Fruit fly (Drosophila melanogaster) whole organism, embryonic: Measurements from ENCODE around the gene Surf1.

Experiments
- B-H1 ChIP-seq: fragments of 200-800 bp; sonication (Bioruptor generic); IDR thresholded peaks from 3 replicates; pipeline ENCODE4 v1.3.6; 2022; ENCODE audit warnings: missing biosample characterization, missing genetic modification characterization
- CG10654 ChIP-seq: fragments of 200-800 bp; sonication (Bioruptor generic); optimal IDR thresholded peaks from 2 replicates; lab custom pipeline; 2016; ENCODE audit warnings: missing biosample characterization, missing genetic modification characterization
- CG11398 ChIP-seq: fragments of 200-800 bp; sonication (Bioruptor generic); optimal IDR thresholded peaks from 2 replicates; lab custom pipeline; 2016; ENCODE audit warnings: missing biosample characterization, missing genetic modification characterization
- CG11504 ChIP-seq: fragments of 200-800 bp; sonication (Bioruptor generic); optimal IDR thresholded peaks from 3 replicates; lab custom pipeline; 2019; ENCODE audit warnings: missing biosample characterization, mild to moderate bottlenecking, missing genetic modification characterization, moderate library complexity
- CG12299 ChIP-seq: fragments of 200-800 bp; sonication (Bioruptor generic); optimal IDR thresholded peaks from 2 replicates; lab custom pipeline; 2018; ENCODE audit warnings: missing biosample characterization, mild to moderate bottlenecking, missing genetic modification characterization
- CG13424 ChIP-seq: fragments of 200-800 bp; sonication (Bioruptor generic); optimal IDR thresholded peaks from 2 replicates; lab custom pipeline; 2019; ENCODE audit warnings: missing biosample characterization, mild to moderate bottlenecking, missing genetic modification characterization, moderate library complexity
- CG30403 ChIP-seq: fragments of 200-800 bp; sonication (Bioruptor generic); optimal IDR thresholded peaks from 3 replicates; lab custom pipeline; 2016; ENCODE audit warnings: missing biosample characterization, missing genetic modification characterization
- CG34224 ChIP-seq: fragments of 200-800 bp; sonication (Bioruptor generic); IDR thresholded peaks from 3 replicates; pipeline ENCODE4 v1.3.6; 2022; ENCODE audit warnings: missing biosample characterization, missing genetic modification characterization; ENCODE audit not compliant: partially characterized antibody
- CG34376 ChIP-seq: fragments of 200-800 bp; sonication (Bioruptor generic); optimal IDR thresholded peaks from 2 replicates; lab custom pipeline; 2018; ENCODE audit warnings: missing biosample characterization, mild to moderate bottlenecking, missing genetic modification characterization
- CG4424 ChIP-seq: fragments of 200-800 bp; sonication (Bioruptor generic); optimal IDR thresholded peaks from 3 replicates; lab custom pipeline; 2016; ENCODE audit warnings: missing biosample characterization, missing genetic modification characterization
- CG6791 ChIP-seq: fragments of 200-800 bp; sonication (Bioruptor generic); IDR thresholded peaks from 3 replicates; pipeline ENCODE4 v1.3.6; 2022; ENCODE audit warnings: missing biosample characterization, missing genetic modification characterization; ENCODE audit not compliant: partially characterized antibody
- CG8290 ChIP-seq, 3 experiments: fragments of 200-800 bp; sonication (Bioruptor generic); optimal IDR thresholded peaks; 2 replicates each; lab custom pipeline; 2016 to 2019; ENCODE audit warnings: missing biosample characterization in 3 of 3, missing genetic modification characterization in 3 of 3, mild to moderate bottlenecking in 2 of 3, moderate library complexity in 1 of 3
- Camta ChIP-seq: fragments of 200-800 bp; sonication (Bioruptor generic); optimal IDR thresholded peaks from 2 replicates; lab custom pipeline; 2016; ENCODE audit warnings: missing biosample characterization, missing genetic modification characterization
- CrebB ChIP-seq: fragments of 200-800 bp; sonication (Bioruptor generic); optimal IDR thresholded peaks from 3 replicates; lab custom pipeline; 2018; ENCODE audit warnings: missing biosample characterization, mild to moderate bottlenecking, missing genetic modification characterization
- D19B ChIP-seq: fragments of 200-800 bp; sonication (Bioruptor generic); optimal IDR thresholded peaks from 2 replicates; lab custom pipeline; 2017; ENCODE audit warnings: missing biosample characterization, mild to moderate bottlenecking, missing genetic modification characterization
- Doc3 ChIP-seq: fragments of 200-800 bp; sonication (Bioruptor generic); IDR thresholded peaks from 3 replicates; pipeline ENCODE4 v1.3.6; 2022; ENCODE audit warnings: missing biosample characterization, missing genetic modification characterization; ENCODE audit not compliant: partially characterized antibody
- E2f2 ChIP-seq: fragments of 200-800 bp; sonication (Bioruptor generic); IDR thresholded peaks from 2 replicates; pipeline ENCODE4 v1.3.6; 2022; ENCODE audit warnings: missing biosample characterization, missing genetic modification characterization
- ERR ChIP-seq: fragments of 200-800 bp; sonication (Bioruptor generic); optimal IDR thresholded peaks from 2 replicates; lab custom pipeline; 2016; ENCODE audit warnings: missing biosample characterization, missing genetic modification characterization
- Ets97D ChIP-seq: fragments of 200-800 bp; sonication (Bioruptor generic); optimal IDR thresholded peaks from 3 replicates; lab custom pipeline; 2016; ENCODE audit warnings: missing biosample characterization, missing genetic modification characterization
- Fer2 ChIP-seq: fragments of 200-800 bp; sonication (Bioruptor generic); optimal IDR thresholded peaks from 2 replicates; lab custom pipeline; 2018; ENCODE audit warnings: missing biosample characterization, mild to moderate bottlenecking, missing genetic modification characterization, moderate library complexity
- GATAe ChIP-seq: fragments of 200-800 bp; sonication (Bioruptor generic); conservative IDR thresholded peaks from 2 replicates; pipeline ENCODE4 v1.3.6; 2022; ENCODE audit warnings: missing biosample characterization, missing genetic modification characterization
- Gsc ChIP-seq: fragments of 200-800 bp; sonication (Bioruptor generic); IDR thresholded peaks from 2 replicates; pipeline ENCODE4 v1.3.6; 2022; ENCODE audit warnings: missing biosample characterization, missing genetic modification characterization
- HLH4C ChIP-seq: fragments of 200-800 bp; sonication (Bioruptor generic); IDR thresholded peaks from 3 replicates; pipeline ENCODE4 v1.3.6; 2022; ENCODE audit warnings: missing biosample characterization, missing genetic modification characterization; ENCODE audit not compliant: partially characterized antibody
- HmgZ ChIP-seq: fragments of 200-800 bp; sonication (Bioruptor generic); optimal IDR thresholded peaks from 2 replicates; lab custom pipeline; 2018; ENCODE audit warnings: missing biosample characterization, mild to moderate bottlenecking, missing genetic modification characterization
- Hr51 ChIP-seq, 2 experiments: fragments of 200-800 bp; sonication (Bioruptor generic); optimal IDR thresholded peaks; 2 replicates in 1 of 2; 3 replicates in 1 of 2; lab custom pipeline; 2016 to 2018; ENCODE audit warnings: missing biosample characterization in 2 of 2, missing genetic modification characterization in 2 of 2, mild to moderate bottlenecking in 1 of 2, moderate library complexity in 1 of 2
- NK7.1 ChIP-seq: fragments of 200-800 bp; sonication (Bioruptor generic); optimal IDR thresholded peaks from 3 replicates; lab custom pipeline; 2016; ENCODE audit warnings: missing biosample characterization, missing genetic modification characterization
- Opbp ChIP-seq: fragments of 200-800 bp; sonication (Bioruptor generic); IDR thresholded peaks from 3 replicates; pipeline ENCODE4 v1.3.6; 2022; ENCODE audit warnings: missing biosample characterization, missing genetic modification characterization; ENCODE audit not compliant: partially characterized antibody
- abd-A ChIP-seq: fragments of 200-800 bp; sonication (Bioruptor generic); optimal IDR thresholded peaks from 3 replicates; lab custom pipeline; 2019; ENCODE audit warnings: missing biosample characterization, mild to moderate bottlenecking, missing genetic modification characterization, moderate library complexity
- az2 ChIP-seq: fragments of 200-800 bp; sonication (Bioruptor generic); optimal IDR thresholded peaks from 3 replicates; lab custom pipeline; 2016; ENCODE audit warnings: missing biosample characterization, missing genetic modification characterization
- btn ChIP-seq: fragments of 200-800 bp; sonication (Bioruptor generic); optimal IDR thresholded peaks from 2 replicates; lab custom pipeline; 2016; ENCODE audit warnings: missing biosample characterization, missing genetic modification characterization
- chn ChIP-seq: fragments of 200-800 bp; sonication (Bioruptor generic); optimal IDR thresholded peaks from 2 replicates; lab custom pipeline; 2016; ENCODE audit warnings: missing biosample characterization, missing genetic modification characterization
- exex ChIP-seq: fragments of 200-800 bp; sonication (Bioruptor generic); optimal IDR thresholded peaks from 4 replicates; lab custom pipeline; 2018; ENCODE audit warnings: missing biosample characterization, mild to moderate bottlenecking, missing genetic modification characterization, moderate library complexity
- gcm ChIP-seq: fragments of 200-800 bp; sonication (Bioruptor generic); optimal IDR thresholded peaks from 2 replicates; lab custom pipeline; 2019; ENCODE audit warnings: missing biosample characterization, mild to moderate bottlenecking, missing genetic modification characterization, moderate library complexity
- gcm2 ChIP-seq: fragments of 200-800 bp; sonication (Bioruptor generic); optimal IDR thresholded peaks from 2 replicates; lab custom pipeline; 2016; ENCODE audit warnings: missing biosample characterization, missing genetic modification characterization
- gt ChIP-seq: fragments of 200-800 bp; sonication (Bioruptor generic); IDR thresholded peaks from 2 replicates; pipeline ENCODE4 v1.3.6; 2022; ENCODE audit warnings: missing biosample characterization, missing genetic modification characterization
- her ChIP-seq: fragments of 200-800 bp; sonication (Bioruptor generic); optimal IDR thresholded peaks from 2 replicates; lab custom pipeline; 2016; ENCODE audit warnings: missing biosample characterization, missing genetic modification characterization
- hth ChIP-seq: fragments of >200 bp; optimal IDR thresholded peaks from 2 replicates; lab custom pipeline; 2017; ENCODE audit warnings: inconsistent platforms
- lab ChIP-seq: fragments of 200-800 bp; sonication (Bioruptor generic); optimal IDR thresholded peaks from 3 replicates; lab custom pipeline; 2017; ENCODE audit warnings: missing biosample characterization, missing genetic modification characterization, mild to moderate bottlenecking, moderate library complexity, missing genetic modification reagents
- odd ChIP-seq: fragments of 200-800 bp; sonication (Bioruptor generic); optimal IDR thresholded peaks from 2 replicates; lab custom pipeline; 2017; ENCODE audit warnings: missing biosample characterization, mild to moderate bottlenecking, missing genetic modification characterization
- org-1 ChIP-seq: fragments of 200-800 bp; sonication (Bioruptor generic); optimal IDR thresholded peaks from 2 replicates; lab custom pipeline; 2017; ENCODE audit warnings: missing biosample characterization, missing genetic modification characterization
- pho ChIP-seq: fragments of 200-800 bp; sonication (Bioruptor generic); optimal IDR thresholded peaks from 2 replicates; lab custom pipeline; 2016; ENCODE audit warnings: missing biosample characterization, missing genetic modification characterization
- salm ChIP-seq: fragments of 200-800 bp; sonication (Bioruptor generic); optimal IDR thresholded peaks from 2 replicates; lab custom pipeline; 2018; ENCODE audit warnings: missing biosample characterization, mild to moderate bottlenecking, missing genetic modification characterization
- tna ChIP-seq: fragments of 200-800 bp; sonication (Bioruptor generic); IDR thresholded peaks from 2 replicates; pipeline ENCODE4 v1.3.6; 2022; ENCODE audit warnings: missing biosample characterization, missing genetic modification characterization; ENCODE audit not compliant: partially characterized antibody
- unc-4 ChIP-seq: fragments of 200-800 bp; sonication (Bioruptor generic); IDR thresholded peaks from 2 replicates; pipeline ENCODE4 v1.3.6; 2022; ENCODE audit warnings: missing biosample characterization, missing genetic modification characterization; ENCODE audit not compliant: partially characterized antibody
- vnd ChIP-seq: fragments of 200-800 bp; sonication (Bioruptor generic); IDR thresholded peaks from 3 replicates; pipeline ENCODE4 v1.3.6; 2022; ENCODE audit warnings: missing biosample characterization, missing genetic modification characterization; ENCODE audit not compliant: partially characterized antibody
- zen2 ChIP-seq: fragments of 200-800 bp; sonication (Bioruptor generic); IDR thresholded peaks from 3 replicates; pipeline ENCODE4 v1.3.6; 2022; ENCODE audit warnings: missing biosample characterization, missing genetic modification characterization; ENCODE audit not compliant: partially characterized antibody
- zfh2 ChIP-seq: fragments of 200-800 bp; sonication (Bioruptor generic); optimal IDR thresholded peaks from 2 replicates; lab custom pipeline; 2016; ENCODE audit warnings: missing biosample characterization, missing genetic modification characterization

The Surf1 gene

DNA sequence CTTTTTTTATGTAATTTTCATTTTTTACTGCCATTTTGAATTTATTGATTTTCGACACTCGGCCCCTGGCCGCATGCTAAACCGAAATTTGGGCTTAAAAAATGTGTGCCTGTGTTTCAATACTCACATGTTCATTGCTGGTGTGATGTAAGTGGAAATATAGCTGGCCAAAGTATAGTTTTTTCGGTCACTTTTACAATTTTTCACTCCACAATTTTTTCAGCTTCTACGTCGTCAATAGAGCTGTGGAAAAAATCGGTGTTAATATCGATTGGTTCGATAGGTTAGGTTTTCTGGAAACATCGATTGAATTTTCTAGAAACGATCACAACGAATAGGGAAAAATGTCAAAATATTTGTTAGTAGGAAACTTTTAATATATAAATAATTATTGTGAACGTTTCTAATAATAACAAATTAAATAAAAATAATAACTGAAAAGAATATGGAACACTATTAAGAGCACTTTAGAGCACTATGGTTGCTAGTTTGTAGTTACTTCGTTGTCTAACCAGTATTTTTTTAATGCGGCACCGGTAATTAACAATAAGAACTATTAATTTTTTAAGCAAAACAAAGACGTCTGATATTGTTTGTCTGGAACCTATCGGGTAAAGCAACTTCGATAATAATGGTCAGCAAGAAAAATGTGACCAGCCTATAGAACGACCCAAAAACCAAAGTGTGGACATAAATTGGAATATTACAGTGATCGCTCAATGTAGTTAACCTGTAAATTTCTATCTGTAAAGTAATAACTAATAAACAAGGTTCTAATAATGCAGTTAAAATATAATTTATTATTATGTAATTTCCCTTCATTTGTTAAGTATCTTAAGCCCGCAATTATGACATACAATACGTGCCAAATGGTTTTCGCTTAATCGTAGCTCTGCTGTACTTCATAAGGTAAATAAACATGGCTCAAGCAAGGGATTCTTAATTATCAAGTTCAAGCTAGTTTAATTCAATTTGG, 2.6 kb upstream of the Surf1 start, which contains the start of the genes CG10077 and CG9948 (continued):
- TF ChIP-seq Doc3 (GFP tag; lab: Robert Waterston, UW) (peak; percentile 82), chn (peak; percentile 78), Fer2 (tag; lab: Kevin White, UChicago) (peak; percentile 81), GATAe (GFP tag; lab: Robert Waterston, UW) (no peak), gcm2 (GFP tag; lab: Kevin White, UChicago) (peak; percentile 4), salm (tag; lab: Kevin White, UChicago) (peak; percentile 85), abd-A (tag; lab: Kevin White, UChicago) (no peak), gt (GFP tag; lab: Robert Waterston, UW) (peak; percentile 68), tna (GFP tag; lab: Robert Waterston, UW) (peak; percentile 76), Ets97D (peak; percentile 27), HLH4C (GFP tag; lab: Robert Waterston, UW) (peak; percentile 89), zen2 (GFP tag; lab: Robert Waterston, UW) (no peak; the same call in 2 of the 3 replicates), CG4424 (GFP tag; lab: Kevin White, UChicago) (peak; percentile 89), CG8290 (GFP tag; optimal IDR thresholded peaks at IDR 0.05; lab: Kevin White, UChicago) (peak; percentile 71), CG8290 (tag; optimal IDR thresholded peaks at IDR 0.05; lab: Kevin White, UChicago) (peak; percentile 45 to 87), Opbp (peak; percentile 71; the same call in 2 of the 3 replicates), Hr51 (GFP tag; optimal IDR thresholded peaks at IDR 0.05; lab: Kevin White, UChicago) (peak; percentile 55 to 90), unc-4 (GFP tag; lab: Robert Waterston, UW) (peak; percentile 81), lab (GFP tag; lab: Kevin White, UChicago) (peak; percentile 93), exex (tag; lab: Kevin White, UChicago) (no peak), vnd (peak; percentile 75), HmgZ (tag; lab: Kevin White, UChicago) (peak; percentile 92), gcm (GFP tag; lab: Kevin White, UChicago) (peak; percentile 92), CG12299 (tag; lab: Kevin White, UChicago) (peak; percentile 86), zfh2 (peak; percentile 39), btn (GFP tag; lab: Kevin White, UChicago) (no peak), B-H1 (peak; percentile 86), pho (GFP tag; lab: Kevin White, UChicago) (peak; percentile 73), az2 (peak; percentile 90), CG11504 (tag; lab: Kevin White, UChicago) (peak; percentile 91), her (GFP tag; lab: Kevin White, UChicago) (peak; percentile 11), org-1 (GFP tag; lab: Kevin White, UChicago) (peak; percentile 79), ERR (GFP tag; lab: Kevin White, UChicago) (peak; percentile 21), CG34376 (peak; percentile 77), E2f2 (GFP tag; lab: Robert Waterston, UW) (peak; percentile 72), CG34224 (peak; percentile 83; the same call in 2 of the 3 replicates), NK7.1 (GFP tag; lab: Kevin White, UChicago) (no peak), CG11398 (GFP tag; lab: Kevin White, UChicago) (no peak), hth (lab: Kevin White, UChicago) (no peak), Camta (peak; percentile 59), CrebB (tag; lab: Kevin White, UChicago) (peak; percentile 84), Gsc (peak; percentile 66), CG6791 (GFP tag; lab: Robert Waterston, UW) (peak; percentile 80), CG10654 (GFP tag; lab: Kevin White, UChicago) (peak; percentile 79), CG30403 (peak; percentile 87), odd (GFP tag; lab: Kevin White, UChicago) (peak; percentile 77), CG13424 (tag; lab: Kevin White, UChicago) (peak; percentile 92), D19B (GFP tag; lab: Kevin White, UChicago) (peak; percentile 78)
